Worm (Caenorhabditis elegans) whole organism, mixed stage, embryonic: ENCODE measurements around the gene srx-42.

Experiments
- M03D4.4 ChIP-seq: sonication (generic microtip); optimal IDR thresholded peaks from 2 replicates; lab custom pipeline; 2017; ENCODE audit warnings: mild to moderate bottlenecking, missing genetic modification characterization, missing compliant biosample characterization
- bed-3 ChIP-seq: fragments of 200-800 bp; sonication (Bioruptor generic); optimal IDR thresholded peaks from 3 replicates; lab custom pipeline; 2018; ENCODE audit warnings: mild to moderate bottlenecking, missing genetic modification characterization, moderate library complexity, missing compliant biosample characterization
- blmp-1 ChIP-seq: fragments of 150-350 bp; optimal IDR thresholded peaks from 2 replicates; lab custom pipeline; 2014; ENCODE audit warnings: missing biosample characterization, missing genetic modification characterization
- ceh-39 ChIP-seq: fragments of 150-350 bp; optimal IDR thresholded peaks from 2 replicates; lab custom pipeline; 2014; ENCODE audit warnings: missing biosample characterization, missing genetic modification characterization
- ceh-43 ChIP-seq: fragments of 200-800 bp; sonication (Bioruptor generic); optimal IDR thresholded peaks from 2 replicates; lab custom pipeline; 2018; ENCODE audit warnings: mild to moderate bottlenecking, missing genetic modification characterization, moderate library complexity, missing compliant biosample characterization
- ceh-83 ChIP-seq: fragments of 200-800 bp; sonication (Bioruptor generic); optimal IDR thresholded peaks from 2 replicates; lab custom pipeline; 2018; ENCODE audit warnings: mild to moderate bottlenecking, missing genetic modification characterization, missing compliant biosample characterization
- cnd-1 ChIP-seq: fragments of 200-800 bp; sonication (Bioruptor generic); optimal IDR thresholded peaks from 2 replicates; lab custom pipeline; 2018; ENCODE audit warnings: mild to moderate bottlenecking, missing genetic modification characterization, missing compliant biosample characterization
- drap-1 ChIP-seq: fragments of 200-800 bp; sonication (Bioruptor generic); optimal IDR thresholded peaks from 3 replicates; lab custom pipeline; 2018; ENCODE audit warnings: mild to moderate bottlenecking, missing genetic modification characterization, missing compliant biosample characterization
- elt-1 ChIP-seq: sonication (generic microtip); optimal IDR thresholded peaks from 2 replicates; lab custom pipeline; 2017; ENCODE audit warnings: missing genetic modification characterization, mild to moderate bottlenecking, missing compliant biosample characterization, antibody characterized with exemption, moderate library complexity, borderline replicate concordance; ENCODE audit not compliant: insufficient read depth
- elt-3 ChIP-seq: fragments of 150-350 bp; optimal IDR thresholded peaks from 2 replicates; lab custom pipeline; 2014; ENCODE audit warnings: missing biosample characterization, missing genetic modification characterization
- flh-1 ChIP-seq: fragments of 200-800 bp; sonication (Bioruptor generic); optimal IDR thresholded peaks from 2 replicates; lab custom pipeline; 2018; ENCODE audit warnings: mild to moderate bottlenecking, missing genetic modification characterization, moderate library complexity, missing compliant biosample characterization
- ham-2 ChIP-seq: fragments of 200-800 bp; sonication (Bioruptor generic); optimal IDR thresholded peaks from 2 replicates; lab custom pipeline; 2018; ENCODE audit warnings: mild to moderate bottlenecking, missing genetic modification characterization, missing compliant biosample characterization
- hlh-1 ChIP-seq: fragments of 150-350 bp; optimal IDR thresholded peaks from 2 replicates; lab custom pipeline; 2014; ENCODE audit warnings: missing biosample characterization, missing genetic modification reagents, missing genetic modification characterization
- lin-32 ChIP-seq: fragments of 200-800 bp; sonication (Bioruptor generic); optimal IDR thresholded peaks from 2 replicates; lab custom pipeline; 2018; ENCODE audit warnings: mild to moderate bottlenecking, missing genetic modification characterization, missing compliant biosample characterization
- lsy-2 ChIP-seq: fragments of 150-350 bp; optimal IDR thresholded peaks from 2 replicates; lab custom pipeline; 2014; ENCODE audit warnings: missing biosample characterization, missing genetic modification characterization
- mep-1 ChIP-seq: fragments of 150-350 bp; optimal IDR thresholded peaks from 2 replicates; lab custom pipeline; 2017; ENCODE audit warnings: missing biosample characterization, missing genetic modification reagents, missing genetic modification characterization, inconsistent platforms
- mls-2 ChIP-seq: sonication (generic microtip); optimal IDR thresholded peaks from 2 replicates; lab custom pipeline; 2016; ENCODE audit warnings: mild to moderate bottlenecking, missing genetic modification characterization, moderate library complexity, missing compliant biosample characterization
- nhr-12 ChIP-seq: fragments of 150-350 bp; optimal IDR thresholded peaks from 2 replicates; lab custom pipeline; 2014; ENCODE audit warnings: missing biosample characterization, missing genetic modification characterization
- nhr-2 ChIP-seq: fragments of 150-350 bp; optimal IDR thresholded peaks from 2 replicates; lab custom pipeline; 2014; ENCODE audit warnings: missing biosample characterization, missing genetic modification characterization
- nhr-237 ChIP-seq: fragments of 150-350 bp; optimal IDR thresholded peaks from 2 replicates; lab custom pipeline; 2014; ENCODE audit warnings: missing biosample characterization, missing genetic modification characterization
- nhr-28 ChIP-seq: fragments of 150-350 bp; optimal IDR thresholded peaks from 2 replicates; lab custom pipeline; 2014; ENCODE audit warnings: missing biosample characterization, missing genetic modification characterization
- nhr-76 ChIP-seq: sonication (generic microtip); optimal IDR thresholded peaks from 2 replicates; lab custom pipeline; 2017; ENCODE audit warnings: missing biosample characterization, missing genetic modification characterization
- pha-4 ChIP-seq: fragments of 150-350 bp; optimal IDR thresholded peaks from 2 replicates; lab custom pipeline; 2018; ENCODE audit warnings: missing biosample characterization, missing genetic modification reagents, missing genetic modification characterization
- sem-2 ChIP-seq: fragments of 200-800 bp; sonication (Bioruptor generic); optimal IDR thresholded peaks from 2 replicates; lab custom pipeline; 2018; ENCODE audit warnings: mild to moderate bottlenecking, missing genetic modification characterization, missing compliant biosample characterization
- snpc-4 ChIP-seq: fragments of 150-350 bp; optimal IDR thresholded peaks from 2 replicates; lab custom pipeline; 2014; ENCODE audit warnings: missing biosample characterization, missing genetic modification characterization
- sptf-1 ChIP-seq: sonication (generic microtip); optimal IDR thresholded peaks from 2 replicates; lab custom pipeline; 2017; ENCODE audit warnings: mild to moderate bottlenecking, missing genetic modification characterization, moderate library complexity, missing compliant biosample characterization
- tbx-8 ChIP-seq: fragments of 200-800 bp; sonication (Bioruptor generic); optimal IDR thresholded peaks from 2 replicates; lab custom pipeline; 2018; ENCODE audit warnings: mild to moderate bottlenecking, missing genetic modification characterization, moderate library complexity, missing compliant biosample characterization
- unc-120 ChIP-seq: sonication (generic microtip); optimal IDR thresholded peaks from 2 replicates; lab custom pipeline; 2017; ENCODE audit warnings: missing genetic modification characterization, missing compliant biosample characterization; ENCODE audit not compliant: poor library complexity, severe bottlenecking
- unc-39 ChIP-seq: fragments of 150-350 bp; optimal IDR thresholded peaks from 2 replicates; lab custom pipeline; 2014; ENCODE audit warnings: missing biosample characterization, missing genetic modification characterization
- unc-62 ChIP-seq: fragments of 150-350 bp; optimal IDR thresholded peaks from 2 replicates; lab custom pipeline; 2014; ENCODE audit warnings: missing biosample characterization, missing genetic modification reagents, missing genetic modification characterization
- zip-8 ChIP-seq: fragments of 150-350 bp; optimal IDR thresholded peaks from 2 replicates; lab custom pipeline; 2014; ENCODE audit warnings: missing biosample characterization, missing genetic modification characterization
- ztf-11 ChIP-seq: fragments of 150-350 bp; optimal IDR thresholded peaks from 2 replicates; lab custom pipeline; 2014; ENCODE audit warnings: missing biosample characterization, missing genetic modification characterization

srx-42 gene

DNA sequence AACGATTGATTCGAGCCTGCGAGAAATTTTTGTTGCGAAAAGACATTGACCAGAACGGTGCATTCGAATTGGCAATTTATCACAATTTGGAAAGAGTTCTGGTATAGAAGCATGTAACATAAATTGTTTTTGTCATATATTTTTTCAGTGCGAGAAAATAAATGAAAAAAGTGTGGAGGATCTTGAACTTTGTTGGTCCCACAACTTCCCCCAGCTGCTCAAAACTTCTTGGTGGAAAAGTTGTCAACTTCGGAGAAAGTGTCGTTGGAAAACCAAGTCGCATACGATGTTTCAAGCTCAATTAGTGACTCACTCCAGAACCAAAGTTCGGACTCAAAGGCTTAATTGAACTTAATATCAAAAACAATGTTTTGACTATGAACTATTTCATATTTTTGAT lies 11.1 kb downstream of the srx-42 start:
- TF ChIP-seq ceh-83 (GFP tag; lab: Kevin White, UChicago) (no peak), M03D4.4 (tag; lab: Kevin White, UChicago) (no peak), lin-32 (GFP tag; lab: Kevin White, UChicago) (no peak)

DNA sequence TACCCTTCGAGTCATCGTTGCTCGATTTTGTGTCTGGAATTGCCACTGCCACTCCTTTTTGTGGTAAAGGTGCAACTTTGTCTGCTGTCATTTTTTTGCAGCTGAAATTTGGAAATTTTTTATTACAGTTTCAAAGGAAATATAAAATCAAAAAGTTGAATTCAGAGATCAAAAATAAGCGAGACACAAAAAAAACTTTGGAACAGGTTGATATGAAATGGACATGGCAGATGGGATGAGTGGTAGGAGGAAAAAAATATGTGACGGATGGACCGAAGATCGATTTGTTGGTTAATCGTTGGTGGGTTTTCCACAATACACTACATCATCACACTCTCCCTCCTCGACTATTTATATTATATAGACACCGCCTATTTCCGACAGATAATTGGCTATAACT lies 13.7 kb downstream of the srx-42 start, which contains the start of gene R10D12.1:
Gene R10D12.1 (minus strand): TSS at position 101 of the 400 bp plus-strand sequence.
- no peak for TF ChIP-seq unc-62
- no peak for TF ChIP-seq nhr-76 (tag; lab: Kevin White, UChicago)
- TF ChIP-seq nhr-237 (tag; lab: Kevin White, UChicago): no peak
- no peak for TF ChIP-seq nhr-12 (tag; lab: Kevin White, UChicago)
- no peak for TF ChIP-seq flh-1
- TF ChIP-seq unc-120: no peak
- no peak for TF ChIP-seq elt-3 (tag; lab: Kevin White, UChicago)
- no peak for TF ChIP-seq nhr-28 (tag; lab: Kevin White, UChicago)
- no peak for TF ChIP-seq snpc-4 (tag; lab: Kevin White, UChicago)
- TF ChIP-seq sptf-1 (tag; lab: Kevin White, UChicago): no peak
- TF ChIP-seq lin-32 (GFP tag; lab: Kevin White, UChicago): no peak
- no peak for TF ChIP-seq sem-2 (GFP tag; lab: Kevin White, UChicago)
- TF ChIP-seq ceh-83 (GFP tag; lab: Kevin White, UChicago): no peak
- TF ChIP-seq lsy-2: no peak
- TF ChIP-seq unc-39: no peak

DNA sequence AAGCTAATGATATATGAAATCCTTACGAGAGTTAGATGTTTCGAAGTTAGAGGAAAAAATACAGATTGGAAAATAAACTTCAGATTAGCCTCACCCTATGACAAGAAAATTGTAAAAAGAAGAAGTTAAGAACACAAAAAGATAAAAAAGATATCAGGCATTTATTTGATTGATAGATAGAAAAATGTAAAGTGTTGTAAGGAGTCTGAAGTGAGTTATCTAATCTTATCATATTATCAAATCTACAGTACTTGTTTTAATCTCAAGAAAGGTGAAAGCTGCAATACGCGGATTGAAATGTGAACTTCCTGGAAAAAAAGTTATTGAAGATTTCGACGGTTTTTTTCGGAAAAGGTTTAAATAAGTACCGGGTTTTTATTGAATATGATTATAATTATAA lies 14.6 kb downstream of the srx-42 start:
- TF ChIP-seq elt-3 (tag; lab: Kevin White, UChicago) (peak; percentile 31), M03D4.4 (tag; lab: Kevin White, UChicago) (no peak)

DNA sequence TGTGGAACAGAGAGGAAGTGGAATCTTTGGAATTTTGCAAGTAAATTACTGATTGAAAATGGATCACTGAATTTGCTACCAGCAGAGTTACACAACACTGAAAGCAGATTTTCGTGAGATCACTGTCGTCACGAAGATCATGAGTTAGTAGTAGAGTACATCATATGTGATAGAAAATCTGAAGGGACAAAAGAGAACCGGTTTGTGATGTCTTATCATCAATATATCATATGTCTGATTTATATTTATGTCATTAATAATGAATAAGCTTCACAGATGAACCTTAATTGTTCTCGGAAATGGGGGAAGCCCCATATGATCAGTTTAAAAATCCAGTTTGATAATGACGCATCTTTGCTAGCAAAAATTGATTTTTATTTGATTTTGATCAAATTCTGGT lies 15.2 kb downstream of the srx-42 start:
- no peak for TF ChIP-seq cnd-1 (tag; lab: Kevin White, UChicago)
- TF ChIP-seq unc-39: no peak
- no peak for TF ChIP-seq elt-1 (tag; lab: Kevin White, UChicago)
- no peak for TF ChIP-seq ceh-83 (GFP tag; lab: Kevin White, UChicago)
- TF ChIP-seq ztf-11 (tag; lab: Kevin White, UChicago): no peak
- TF ChIP-seq ceh-39: no peak
- no peak for TF ChIP-seq mls-2 (tag; lab: Kevin White, UChicago)
- TF ChIP-seq unc-120: no peak
- no peak for TF ChIP-seq drap-1 (GFP tag; lab: Kevin White, UChicago)
- TF ChIP-seq blmp-1 (tag; lab: Kevin White, UChicago): no peak
- TF ChIP-seq tbx-8 (GFP tag; lab: Kevin White, UChicago): no peak
- no peak for TF ChIP-seq lin-32 (GFP tag; lab: Kevin White, UChicago)
- no peak for TF ChIP-seq flh-1
- TF ChIP-seq pha-4 (tag; lab: Kevin White, UChicago): no peak
- TF ChIP-seq, all 35 proteins: peak for 0

DNA sequence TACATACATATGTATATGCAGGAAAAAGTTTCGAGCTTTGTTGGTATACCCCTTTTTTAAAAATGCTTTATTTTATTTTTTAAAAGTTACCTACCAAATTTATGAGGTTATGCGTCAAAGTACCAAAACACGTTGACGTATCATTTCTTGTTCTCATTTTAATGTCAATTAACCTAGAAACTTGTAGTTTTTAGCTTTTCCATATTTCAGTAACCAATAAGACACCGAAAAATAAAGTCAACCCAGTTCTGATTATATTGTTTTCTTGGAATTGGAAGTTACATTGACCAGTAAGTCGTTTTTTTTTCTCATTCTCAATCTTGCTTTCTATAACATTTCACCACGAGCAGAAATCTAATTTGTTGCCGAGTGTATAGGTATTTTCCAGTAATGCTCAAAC lies 16.0 kb downstream of the srx-42 start, which contains the start of gene srw-145:
Gene srw-145 (plus strand): TSS at position 301 of the 400 bp plus-strand sequence.
- TF ChIP-seq bed-3 (GFP tag; lab: Kevin White, UChicago): no peak
- TF ChIP-seq drap-1 (GFP tag; lab: Kevin White, UChicago): no peak
- no peak for TF ChIP-seq ham-2
- TF ChIP-seq zip-8: no peak
- TF ChIP-seq pha-4 (tag; lab: Kevin White, UChicago): no peak
- no peak for TF ChIP-seq ceh-43
- no peak for TF ChIP-seq lin-32 (GFP tag; lab: Kevin White, UChicago)
- TF ChIP-seq M03D4.4 (tag; lab: Kevin White, UChicago): no peak
- TF ChIP-seq hlh-1 (tag; lab: Kevin White, UChicago): no peak
- TF ChIP-seq sptf-1 (tag; lab: Kevin White, UChicago): no peak

DNA sequence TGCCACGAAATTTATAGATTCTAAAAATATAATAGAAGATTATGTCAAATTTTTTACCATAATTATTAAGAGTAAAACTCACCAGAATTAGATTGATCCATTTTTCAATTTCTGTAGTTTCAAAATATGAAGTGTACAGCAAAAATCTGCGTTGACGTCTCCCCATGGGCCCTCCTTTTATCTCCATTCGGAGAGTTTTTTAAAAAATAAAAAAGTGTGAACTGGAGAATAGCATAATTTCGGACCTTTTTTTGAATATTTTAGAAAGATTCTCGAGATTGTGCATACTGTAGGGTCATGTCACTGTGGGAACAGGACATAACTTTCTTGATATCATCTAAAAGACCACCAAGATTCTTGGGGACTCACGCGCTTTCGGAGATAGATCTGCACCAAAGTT lies 21.3 kb downstream of the srx-42 start, which contains the start of gene dpr-1:
Gene dpr-1 (minus strand): TSS at position 101 of the 400 bp plus-strand sequence.
- TF ChIP-seq nhr-12 (tag; lab: Kevin White, UChicago) (no peak), hlh-1 (tag; lab: Kevin White, UChicago) (no peak), nhr-76 (tag; lab: Kevin White, UChicago) (no peak), unc-39 (no peak), mep-1 (tag; lab: Kevin White, UChicago) (no peak), nhr-2 (tag; lab: Kevin White, UChicago) (no peak), bed-3 (GFP tag; lab: Kevin White, UChicago) (no peak), elt-3 (tag; lab: Kevin White, UChicago) (no peak), zip-8 (no peak), M03D4.4 (tag; lab: Kevin White, UChicago) (no peak), elt-1 (tag; lab: Kevin White, UChicago) (no peak), lin-32 (GFP tag; lab: Kevin White, UChicago) (no peak), unc-62 (no peak), ztf-11 (tag; lab: Kevin White, UChicago) (no peak), snpc-4 (tag; lab: Kevin White, UChicago) (no peak), lsy-2 (no peak), ceh-83 (GFP tag; lab: Kevin White, UChicago) (no peak)
